Fruit fly (Drosophila melanogaster): Measurements from ENCODE around the gene CG9386.

Gene CG9386

DNA sequence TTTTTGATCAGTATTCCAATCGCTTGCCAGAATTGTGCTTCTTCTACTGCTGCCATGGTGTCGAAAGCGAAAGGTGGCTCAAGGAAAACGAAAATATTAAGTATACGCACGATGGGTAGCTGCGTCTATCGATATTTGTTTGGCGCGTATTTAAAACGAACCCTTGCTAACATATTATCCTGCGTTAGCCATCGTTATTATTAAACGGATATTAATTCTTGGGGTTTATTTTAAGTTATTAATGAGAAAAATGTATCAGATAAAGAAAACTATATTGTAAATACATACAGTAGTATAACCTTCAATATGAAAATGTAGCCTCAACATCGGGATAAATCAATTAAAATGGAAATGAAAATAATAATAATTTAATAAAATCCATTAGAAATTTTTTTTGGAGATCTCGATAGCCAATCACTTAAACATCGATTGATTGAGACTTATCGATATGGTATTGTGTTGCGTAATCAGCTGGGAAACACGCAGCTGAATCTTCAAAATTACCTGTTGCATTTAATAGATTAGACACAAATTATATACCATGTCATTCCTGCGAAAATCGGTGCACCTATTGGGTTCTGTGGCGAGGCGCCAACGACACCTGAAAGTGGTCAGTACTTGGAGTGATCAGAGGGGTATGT lies at the start of gene CG9386, which contains the start of gene BckdhA (continued):
- TF ChIP-seq CG4730 (GFP tag; IDR thresholded peaks at IDR 0.05): no peak
- peak; percentile 69 for TF ChIP-seq Xbp1 (GFP tag; optimal IDR thresholded peaks at IDR 0.05)
- no peak for TF ChIP-seq CG17328 (GFP tag; IDR thresholded peaks at IDR 0.05)
- TF ChIP-seq org-1 (GFP tag; optimal IDR thresholded peaks at IDR 0.05): no peak
- TF ChIP-seq yki (optimal IDR thresholded peaks at IDR 0.05): no peak
- TF ChIP-seq Ets65A (GFP tag): peak; percentile 95
- TF ChIP-seq CG14441 (GFP tag; IDR thresholded peaks at IDR 0.05): peak; percentile 55
- no peak for TF ChIP-seq oc (tag; optimal IDR thresholded peaks at IDR 0.05)
- TF ChIP-seq CG13894 (tag; optimal IDR thresholded peaks at IDR 0.05): peak; percentile 63
- TF ChIP-seq Hey (tag; optimal IDR thresholded peaks at IDR 0.05): no peak
- TF ChIP-seq fd102C (GFP tag; optimal IDR thresholded peaks at IDR 0.05): no peak
- no peak for TF ChIP-seq gcm2 (GFP tag; optimal IDR thresholded peaks at IDR 0.05)
- TF ChIP-seq Elba2 (GFP tag; optimal IDR thresholded peaks at IDR 0.05): no peak
- peak; percentile 66 for TF ChIP-seq CG12659 (GFP tag; optimal IDR thresholded peaks at IDR 0.05)
- TF ChIP-seq crp (GFP tag; optimal IDR thresholded peaks at IDR 0.05): peak in 1 of 2 experiments; percentile 76
- TF ChIP-seq run (tag; optimal IDR thresholded peaks at IDR 0.05): no peak
- TF ChIP-seq dati (GFP tag; IDR thresholded peaks at IDR 0.05): no peak
- peak; percentile 51 for TF ChIP-seq Antp (GFP tag; optimal IDR thresholded peaks at IDR 0.05)
- no peak for TF ChIP-seq CG7963 (GFP tag; IDR thresholded peaks at IDR 0.05; ENCODE audit: partially characterized antibody)
- TF ChIP-seq Hsf (GFP tag; optimal IDR thresholded peaks at IDR 0.05): peak; percentile 59
- TF ChIP-seq gsb (GFP tag; IDR thresholded peaks at IDR 0.05): no peak
- peak; percentile 81 for TF ChIP-seq CG2116 (GFP tag; optimal IDR thresholded peaks at IDR 0.05)
- TF ChIP-seq bab2 (GFP tag; optimal IDR thresholded peaks at IDR 0.05): peak; percentile 65
- peak; percentile 62 for TF ChIP-seq YL-1 (GFP tag; optimal IDR thresholded peaks at IDR 0.05)
- no peak for TF ChIP-seq Rx (GFP tag; IDR thresholded peaks at IDR 0.05)
- peak; percentile 30 for TF ChIP-seq CG12744 (GFP tag; optimal IDR thresholded peaks at IDR 0.05)
- 0 out of 2 replicates have a peak, but pooled peaks have one; percentile 14 for TF ChIP-seq CG8765 (GFP tag; IDR thresholded peaks at IDR 0.05)
- no peak for TF ChIP-seq CG14050 (GFP tag; IDR thresholded peaks at IDR 0.05)
- no peak for TF ChIP-seq GATAe (GFP tag; conservative IDR thresholded peaks at IDR 0.05)
- TF ChIP-seq dmrt11E (tag; optimal IDR thresholded peaks at IDR 0.05): peak; percentile 0
- TF ChIP-seq Sox102F (GFP tag; optimal IDR thresholded peaks at IDR 0.05): no peak
- no peak for TF ChIP-seq psq (GFP tag; optimal IDR thresholded peaks at IDR 0.05)
- TF ChIP-seq Nf-YB (GFP tag; optimal IDR thresholded peaks at IDR 0.05): peak; percentile 0
- no peak for TF ChIP-seq sima (GFP tag; optimal IDR thresholded peaks at IDR 0.05)
- peak; percentile 53; the same call in 2 of the 3 replicates for TF ChIP-seq Dbx (GFP tag; IDR thresholded peaks at IDR 0.05)
- TF ChIP-seq CG7786 (GFP tag; optimal IDR thresholded peaks at IDR 0.05): peak; percentile 16
- TF ChIP-seq CG8281 (tag; optimal IDR thresholded peaks at IDR 0.05): no peak
- peak; percentile 76 for TF ChIP-seq CG10979 (tag; optimal IDR thresholded peaks at IDR 0.05)
- no peak for TF ChIP-seq CG3847 (GFP tag; IDR thresholded peaks at IDR 0.05)
- peak; percentile 68 for TF ChIP-seq MESR4 (GFP tag; optimal IDR thresholded peaks at IDR 0.05)
- TF ChIP-seq Ptx1 (GFP tag; IDR thresholded peaks at IDR 0.05): peak; percentile 47; the same call in 1 of the 2 replicates
- no peak for TF ChIP-seq zf30C (GFP tag; optimal IDR thresholded peaks at IDR 0.05)
- TF ChIP-seq CG13775 (GFP tag; optimal IDR thresholded peaks at IDR 0.05): peak; percentile 55
- TF ChIP-seq CG5180 (GFP tag; optimal IDR thresholded peaks at IDR 0.05): no peak
- peak; percentile 68 for TF ChIP-seq CG13624 (GFP tag; optimal IDR thresholded peaks at IDR 0.05)
- peak; percentile 54 for TF ChIP-seq CG8924 (tag; optimal IDR thresholded peaks at IDR 0.05)
- no peak for TF ChIP-seq crol (GFP tag; IDR thresholded peaks at IDR 0.05)
- TF ChIP-seq fu2 (GFP tag; optimal IDR thresholded peaks at IDR 0.05): peak; percentile 46
- TF ChIP-seq B-H2 (GFP tag; optimal IDR thresholded peaks at IDR 0.05): peak; percentile 45
- no peak for TF ChIP-seq CrebB (tag; optimal IDR thresholded peaks at IDR 0.05)
- TF ChIP-seq CG8388 (GFP tag; optimal IDR thresholded peaks at IDR 0.05): peak; percentile 5

Measured in whole organism, embryonic.